Worm (Caenorhabditis elegans) whole organism, L3 larva: ENCODE results near the gene srg-2.

Experiments used
- R02D3.7 ChIP-seq: fragments of 150-350 bp; optimal IDR thresholded peaks from 2 replicates; lab custom pipeline; 2014; ENCODE audit warnings: missing biosample characterization, missing genetic modification characterization
- ama-1 ChIP-seq: fragments of 150-350 bp; optimal IDR thresholded peaks from 2 replicates; lab custom pipeline; 2018
- ceh-28 ChIP-seq: fragments of 150-350 bp; optimal IDR thresholded peaks from 2 replicates; lab custom pipeline; 2014; ENCODE audit warnings: missing biosample characterization, missing genetic modification reagents, missing genetic modification characterization
- ceh-82 ChIP-seq: fragments of 150-350 bp; optimal IDR thresholded peaks from 2 replicates; lab custom pipeline; 2014; ENCODE audit warnings: missing biosample characterization, missing genetic modification characterization
- egl-27 ChIP-seq: sonication (generic microtip); optimal IDR thresholded peaks from 4 replicates; lab custom pipeline; 2017; ENCODE audit warnings: missing biosample characterization, missing genetic modification reagents, missing genetic modification characterization
- egl-5 ChIP-seq: fragments of 150-350 bp; optimal IDR thresholded peaks from 2 replicates; lab custom pipeline; 2017; ENCODE audit warnings: missing biosample characterization, missing genetic modification reagents, missing genetic modification characterization, inconsistent platforms
- elt-3 ChIP-seq, 3 experiments: fragments of 150-350 bp in 1 of 3; sonication (generic microtip) in 2 of 3; optimal IDR thresholded peaks; 2 replicates in 2 of 3; 4 replicates in 1 of 3; lab custom pipeline; 2014 to 2017; ENCODE audit warnings: missing biosample characterization in 3 of 3, missing genetic modification characterization in 3 of 3
- eor-1 ChIP-seq, 2 experiments: fragments of 150-350 bp; optimal IDR thresholded peaks; 2 replicates each; lab custom pipeline; 2014 to 2018; ENCODE audit warnings: missing biosample characterization in 2 of 2, missing genetic modification characterization in 2 of 2
- fkh-10 ChIP-seq: sonication (generic microtip); optimal IDR thresholded peaks from 2 replicates; lab custom pipeline; 2017; ENCODE audit warnings: missing biosample characterization, missing genetic modification reagents, missing genetic modification characterization
- fkh-2 ChIP-seq: fragments of 150-350 bp; optimal IDR thresholded peaks from 2 replicates; lab custom pipeline; 2014; ENCODE audit warnings: missing biosample characterization, missing genetic modification reagents, missing genetic modification characterization
- fos-1 ChIP-seq: fragments of 150-350 bp; optimal IDR thresholded peaks from 2 replicates; lab custom pipeline; 2014; ENCODE audit warnings: missing biosample characterization, missing genetic modification characterization
- hmg-11 ChIP-seq: sonication (generic microtip); optimal IDR thresholded peaks from 2 replicates; lab custom pipeline; 2016; ENCODE audit warnings: missing genetic modification characterization, missing compliant biosample characterization
- jun-1 ChIP-seq: fragments of 150-350 bp; optimal IDR thresholded peaks from 2 replicates; lab custom pipeline; 2014; ENCODE audit warnings: missing biosample characterization, missing genetic modification reagents, missing genetic modification characterization
- lin-15B ChIP-seq: fragments of 150-350 bp; optimal IDR thresholded peaks from 2 replicates; lab custom pipeline; 2014; ENCODE audit warnings: missing biosample characterization, missing genetic modification characterization
- lin-39 ChIP-seq: fragments of 150-350 bp; optimal IDR thresholded peaks from 2 replicates; lab custom pipeline; 2018; ENCODE audit warnings: missing biosample characterization, missing genetic modification reagents, missing genetic modification characterization
- mdl-1 ChIP-seq: fragments of 150-350 bp; optimal IDR thresholded peaks from 2 replicates; lab custom pipeline; 2014; ENCODE audit warnings: missing biosample characterization, missing genetic modification characterization
- mml-1 ChIP-seq: fragments of 150-350 bp; sonication (generic microtip); optimal IDR thresholded peaks from 3 replicates; lab custom pipeline; 2014; ENCODE audit warnings: missing biosample characterization, missing genetic modification characterization
- nfya-1 ChIP-seq: sonication (generic microtip); optimal IDR thresholded peaks from 2 replicates; lab custom pipeline; 2017; ENCODE audit warnings: missing genetic modification characterization, mild to moderate bottlenecking, missing compliant biosample characterization, antibody characterized with exemption, moderate library complexity; ENCODE audit not compliant: insufficient read depth
- nhr-12 ChIP-seq: fragments of 150-350 bp; optimal IDR thresholded peaks from 2 replicates; lab custom pipeline; 2014; ENCODE audit warnings: missing biosample characterization, missing genetic modification characterization
- nhr-23 ChIP-seq: fragments of 150-350 bp; optimal IDR thresholded peaks from 2 replicates; lab custom pipeline; 2014; ENCODE audit warnings: missing biosample characterization, missing genetic modification reagents, missing genetic modification characterization
- nhr-25 ChIP-seq: sonication (generic microtip); optimal IDR thresholded peaks from 2 replicates; lab custom pipeline; 2017; ENCODE audit warnings: missing biosample characterization, missing genetic modification characterization
- nhr-43 ChIP-seq: sonication (generic microtip); optimal IDR thresholded peaks from 2 replicates; lab custom pipeline; 2016; ENCODE audit warnings: mild to moderate bottlenecking, missing genetic modification characterization, missing compliant biosample characterization; ENCODE audit not compliant: poor library complexity, severe bottlenecking
- nhr-67 ChIP-seq: fragments of 150-350 bp; optimal IDR thresholded peaks from 2 replicates; lab custom pipeline; 2014; ENCODE audit warnings: missing biosample characterization, missing genetic modification characterization
- nhr-76 ChIP-seq: fragments of 150-350 bp; sonication (generic microtip); optimal IDR thresholded peaks from 5 replicates; lab custom pipeline; 2014; ENCODE audit warnings: missing biosample characterization, missing genetic modification characterization
- nhr-77 ChIP-seq: fragments of 150-350 bp; optimal IDR thresholded peaks from 2 replicates; lab custom pipeline; 2014; ENCODE audit warnings: missing biosample characterization, missing genetic modification characterization
- pqm-1 ChIP-seq: fragments of 150-350 bp; optimal IDR thresholded peaks from 2 replicates; lab custom pipeline; 2017; ENCODE audit warnings: missing biosample characterization, missing genetic modification characterization, inconsistent platforms
- sea-2 ChIP-seq: fragments of 150-350 bp; sonication (generic microtip); optimal IDR thresholded peaks from 4 replicates; lab custom pipeline; 2014; ENCODE audit warnings: missing biosample characterization, missing genetic modification reagents, missing genetic modification characterization
- skn-1 ChIP-seq: fragments of 150-350 bp; optimal IDR thresholded peaks from 2 replicates; lab custom pipeline; 2014; ENCODE audit warnings: missing biosample characterization, missing genetic modification characterization
- snpc-4 ChIP-seq: fragments of 150-350 bp; optimal IDR thresholded peaks from 2 replicates; lab custom pipeline; 2014; ENCODE audit warnings: missing biosample characterization, missing genetic modification characterization
- zag-1 ChIP-seq: fragments of 150-350 bp; optimal IDR thresholded peaks from 2 replicates; lab custom pipeline; 2014; ENCODE audit warnings: missing biosample characterization, missing genetic modification characterization

srg-2 gene

DNA sequence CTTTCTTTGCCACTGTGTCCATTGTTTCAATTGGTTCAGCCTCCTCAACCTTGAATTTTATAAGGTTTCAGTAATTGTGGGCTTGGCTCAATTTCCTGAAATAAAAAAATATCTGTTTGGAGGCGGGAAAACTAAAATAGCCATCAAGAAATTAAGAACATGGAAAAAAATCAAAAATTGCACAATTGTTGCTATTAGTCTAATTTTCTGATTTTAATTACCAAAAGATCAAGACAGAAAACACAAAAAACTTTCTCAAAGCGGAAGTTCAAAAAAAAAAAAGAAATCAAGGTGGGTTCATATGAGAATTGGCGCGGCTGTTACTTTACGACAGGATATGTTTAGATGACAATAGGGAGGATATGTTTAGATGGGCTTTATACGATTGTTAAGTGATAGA, 29.1 kb downstream of the srg-2 start, which contains the start of gene esyt-2:
TSS of gene esyt-2 (minus strand) at position 101 of the 400 bp plus-strand sequence.
- no peak for TF ChIP-seq R02D3.7
- TF ChIP-seq mdl-1 (tag; lab: Kevin White, UChicago), result no peak
- TF ChIP-seq skn-1 (tag; lab: Kevin White, UChicago), result no peak
- no peak for TF ChIP-seq nhr-43 (tag; lab: Kevin White, UChicago)
- TF ChIP-seq ceh-28 (tag; lab: Kevin White, UChicago), result no peak
- TF ChIP-seq lin-15B (tag; lab: Kevin White, UChicago), result no peak
- TF ChIP-seq nfya-1, result no peak
- TF ChIP-seq nhr-12 (tag; lab: Kevin White, UChicago), result no peak
- TF ChIP-seq eor-1 (tag; optimal IDR thresholded peaks at IDR 0.05; lab: Kevin White, UChicago), result no peak
- TF ChIP-seq ceh-82 (tag; lab: Kevin White, UChicago), result no peak
- TF ChIP-seq ama-1 (lab: Kevin White, UChicago), result no peak
- no peak for TF ChIP-seq nhr-76 (tag; lab: Kevin White, UChicago)
- no peak for TF ChIP-seq lin-39
- no peak for TF ChIP-seq sea-2
- TF ChIP-seq egl-27 (tag; lab: Kevin White, UChicago), result no peak

DNA sequence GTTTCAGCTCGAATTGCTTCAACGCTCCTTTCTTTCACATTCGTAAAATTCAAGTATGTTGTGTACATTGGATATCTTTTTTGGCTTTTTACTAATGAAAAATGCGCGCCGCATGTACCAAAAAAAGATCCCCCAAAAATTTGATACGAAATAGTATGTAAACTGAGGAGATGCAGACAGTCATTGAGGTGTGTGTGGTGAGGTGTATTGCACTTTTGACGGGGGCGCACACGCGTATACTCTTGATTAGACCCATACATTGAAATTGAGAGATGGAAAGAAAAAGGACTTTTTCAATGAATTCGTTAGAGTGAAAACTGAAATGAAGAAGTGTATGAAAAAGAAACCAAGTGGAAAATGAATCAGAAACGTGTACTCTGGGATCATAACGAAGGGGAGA, 38.6 kb downstream of the srg-2 start:
- TF ChIP-seq elt-3 (tag; optimal IDR thresholded peaks at IDR 0.05; lab: Kevin White, UChicago) (no peak), jun-1 (tag; lab: Kevin White, UChicago) (no peak), eor-1 (tag; optimal IDR thresholded peaks at IDR 0.05; lab: Kevin White, UChicago) (no peak), hmg-11 (tag; lab: Kevin White, UChicago) (no peak), snpc-4 (no peak), nhr-77 (no peak), mdl-1 (tag; lab: Kevin White, UChicago) (no peak), sea-2 (no peak), skn-1 (tag; lab: Kevin White, UChicago) (no peak), ceh-82 (tag; lab: Kevin White, UChicago) (no peak), fkh-2 (no peak), nhr-43 (tag; lab: Kevin White, UChicago) (no peak), nhr-25 (tag; lab: Kevin White, UChicago) (no peak), R02D3.7 (no peak)

DNA sequence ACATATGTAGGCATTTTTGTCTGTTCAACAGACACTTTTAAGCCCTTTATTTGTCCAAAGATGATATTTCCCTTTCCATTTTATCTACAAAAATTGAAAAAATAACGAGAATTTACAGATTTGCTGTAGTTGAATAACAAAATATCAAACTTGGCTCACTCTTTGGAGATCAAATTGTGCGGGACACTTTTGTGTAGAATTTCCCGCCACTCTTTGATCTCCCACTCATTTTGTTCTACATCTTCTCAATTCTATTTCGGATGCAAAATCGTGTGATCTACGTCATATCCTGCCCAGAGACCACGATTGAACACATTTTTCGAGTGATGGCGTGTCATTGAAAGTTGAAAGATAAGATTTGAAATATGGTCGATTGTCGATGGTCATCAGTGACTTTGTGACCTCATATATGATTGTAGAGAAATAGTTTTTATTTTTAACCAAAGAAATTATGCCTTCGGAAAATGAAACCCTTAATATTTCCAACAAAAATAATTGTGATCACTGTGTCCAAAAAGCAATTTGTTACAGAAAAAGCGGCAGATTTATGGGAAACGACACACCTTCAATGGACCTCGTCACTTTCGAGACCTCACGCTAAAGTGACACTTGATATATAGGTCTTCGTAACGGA, 43.1 kb downstream of the srg-2 start, which contains the start of gene hot-4:
TSS of gene hot-4 (plus strand) at position 584 of the 634 bp plus-strand sequence.
- TF ChIP-seq ceh-28 (tag; lab: Kevin White, UChicago), result no peak
- no peak for TF ChIP-seq fos-1
- TF ChIP-seq, all 47 proteins: peak for 0

DNA sequence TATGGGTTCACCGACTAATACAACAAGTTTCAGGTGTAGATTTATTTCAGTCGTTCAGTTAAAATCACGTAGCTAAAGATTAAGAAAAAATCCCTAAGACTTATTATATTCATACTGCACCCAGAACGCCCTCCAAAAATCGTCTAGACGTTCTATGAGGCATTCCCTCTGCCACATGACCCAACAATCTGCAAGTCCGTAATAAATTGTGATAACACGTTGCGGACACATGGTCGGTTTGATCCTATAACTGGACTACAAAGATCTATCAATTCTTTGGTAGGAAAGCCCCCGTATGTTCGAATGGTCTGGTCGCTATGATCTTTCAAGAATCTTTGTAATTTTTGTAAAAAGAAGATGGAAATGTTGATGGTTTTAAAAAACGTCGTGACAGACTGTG, 44.1 kb downstream of the srg-2 start:
- TF ChIP-seq nhr-23 (tag; lab: Kevin White, UChicago) (peak; percentile 36), fkh-10 (GFP tag; lab: Kevin White, UChicago) (no peak), nhr-67 (tag; lab: Kevin White, UChicago) (no peak), mdl-1 (tag; lab: Kevin White, UChicago) (peak; percentile 14), skn-1 (tag; lab: Kevin White, UChicago) (no peak), nhr-43 (tag; lab: Kevin White, UChicago) (peak; percentile 92)

DNA sequence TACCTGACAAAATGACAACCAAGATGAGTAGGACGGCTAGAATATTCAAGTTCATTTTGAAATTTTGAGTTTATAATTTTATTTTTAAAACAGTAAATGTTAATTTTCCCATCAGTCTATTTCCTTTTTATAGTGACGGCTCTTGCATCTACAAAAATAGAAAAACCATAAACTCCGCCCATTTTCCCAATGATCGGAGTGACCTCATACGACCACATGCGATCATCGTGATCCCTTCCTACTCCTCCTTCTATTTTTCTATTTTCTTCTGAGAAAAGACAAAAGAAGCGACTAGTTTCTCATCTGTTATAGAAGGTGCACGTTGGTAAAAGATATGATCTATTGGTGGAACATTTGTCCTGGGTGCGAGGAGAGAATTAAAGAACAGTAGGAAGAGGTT, 44.5 kb downstream of the srg-2 start, which contains the start of gene C23G10.11:
TSS of gene C23G10.11 (minus strand) at position 101 of the 400 bp plus-strand sequence.
- TF ChIP-seq eor-1 (tag; optimal IDR thresholded peaks at IDR 0.05; lab: Kevin White, UChicago) (no peak), zag-1 (tag; lab: Kevin White, UChicago) (no peak), sea-2 (no peak), pqm-1 (no peak), snpc-4 (no peak), R02D3.7 (no peak), nhr-77 (no peak), elt-3 (tag; optimal IDR thresholded peaks at IDR 0.05; lab: Kevin White, UChicago) (no peak), fkh-2 (no peak), mml-1 (tag; lab: Kevin White, UChicago) (no peak)

DNA sequence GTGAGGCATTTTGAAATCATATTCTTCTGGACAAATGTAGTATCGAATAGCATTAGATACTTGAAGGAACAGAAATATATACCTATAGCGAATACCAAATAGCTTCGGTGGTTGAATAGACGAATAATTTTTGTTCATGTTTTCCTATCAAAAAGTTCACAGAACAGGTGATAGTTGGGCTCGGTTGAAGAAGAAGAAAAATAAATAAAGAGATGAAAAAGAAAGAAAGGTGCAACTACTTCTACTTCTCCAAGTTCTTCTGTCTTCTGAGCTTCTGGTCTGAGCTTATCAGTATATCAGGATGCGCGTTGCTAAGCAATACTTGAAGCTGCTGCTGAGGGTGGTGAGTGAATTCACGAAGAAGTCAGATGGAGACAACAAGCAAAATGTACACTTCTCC, 46.1 kb downstream of the srg-2 start, which contains the start of gene C23G10.10:
TSS of gene C23G10.10 (minus strand) at position 101 of the 400 bp plus-strand sequence.
- no peak for TF ChIP-seq fkh-2
- no peak for TF ChIP-seq egl-5 (tag; lab: Kevin White, UChicago)
- no peak for TF ChIP-seq nhr-25 (tag; lab: Kevin White, UChicago)
- no peak for TF ChIP-seq mdl-1 (tag; lab: Kevin White, UChicago)
